Worm (Caenorhabditis elegans) whole organism, L2 larva: ENCODE data around the gene C39B5.2.

ENCODE experiments used
- R02D3.7 ChIP-seq: fragments of 150-350 bp; optimal IDR thresholded peaks from 2 replicates; lab custom pipeline; 2014; ENCODE audit warnings: missing biosample characterization, missing genetic modification characterization
- dmd-4 ChIP-seq: sonication (generic microtip); optimal IDR thresholded peaks from 2 replicates; lab custom pipeline; 2017; ENCODE audit warnings: missing biosample characterization, missing genetic modification characterization
- elt-3 ChIP-seq: sonication (generic microtip); optimal IDR thresholded peaks from 2 replicates; lab custom pipeline; 2017; ENCODE audit warnings: missing biosample characterization, missing genetic modification characterization
- fos-1 ChIP-seq: fragments of 150-350 bp; optimal IDR thresholded peaks from 2 replicates; lab custom pipeline; 2014; ENCODE audit warnings: missing biosample characterization, missing genetic modification characterization
- lin-11 ChIP-seq: fragments of 150-350 bp; sonication (generic microtip); optimal IDR thresholded peaks from 2 replicates; lab custom pipeline; 2014; ENCODE audit warnings: missing biosample characterization, missing genetic modification characterization, inconsistent platforms, mixed read lengths
- lin-13 ChIP-seq: fragments of 150-350 bp; optimal IDR thresholded peaks from 2 replicates; lab custom pipeline; 2014; ENCODE audit warnings: missing biosample characterization, missing genetic modification reagents, missing genetic modification characterization
- nhr-12 ChIP-seq: fragments of 150-350 bp; optimal IDR thresholded peaks from 2 replicates; lab custom pipeline; 2014; ENCODE audit warnings: missing biosample characterization, missing genetic modification characterization
- nhr-23 ChIP-seq: fragments of 150-350 bp; optimal IDR thresholded peaks from 2 replicates; lab custom pipeline; 2014; ENCODE audit warnings: missing biosample characterization, missing genetic modification reagents, missing genetic modification characterization
- nhr-6 ChIP-seq: fragments of 150-350 bp; optimal IDR thresholded peaks from 2 replicates; lab custom pipeline; 2014; ENCODE audit warnings: missing biosample characterization, missing genetic modification characterization
- nhr-77 ChIP-seq: fragments of 150-350 bp; optimal IDR thresholded peaks from 2 replicates; lab custom pipeline; 2014; ENCODE audit warnings: missing biosample characterization, missing genetic modification characterization
- peb-1 ChIP-seq: fragments of 150-350 bp; optimal IDR thresholded peaks from 2 replicates; lab custom pipeline; 2014; ENCODE audit warnings: missing biosample characterization, missing genetic modification characterization
- snpc-4 ChIP-seq: fragments of 150-350 bp; optimal IDR thresholded peaks from 2 replicates; lab custom pipeline; 2014; ENCODE audit warnings: missing biosample characterization, missing genetic modification characterization
- unc-39 ChIP-seq: fragments of 150-350 bp; optimal IDR thresholded peaks from 2 replicates; lab custom pipeline; 2014; ENCODE audit warnings: missing biosample characterization, missing genetic modification characterization
- unc-55 ChIP-seq: fragments of 150-350 bp; sonication (generic microtip); optimal IDR thresholded peaks from 3 replicates; lab custom pipeline; 2014; ENCODE audit warnings: missing biosample characterization, missing genetic modification reagents, missing genetic modification characterization

DNA sequence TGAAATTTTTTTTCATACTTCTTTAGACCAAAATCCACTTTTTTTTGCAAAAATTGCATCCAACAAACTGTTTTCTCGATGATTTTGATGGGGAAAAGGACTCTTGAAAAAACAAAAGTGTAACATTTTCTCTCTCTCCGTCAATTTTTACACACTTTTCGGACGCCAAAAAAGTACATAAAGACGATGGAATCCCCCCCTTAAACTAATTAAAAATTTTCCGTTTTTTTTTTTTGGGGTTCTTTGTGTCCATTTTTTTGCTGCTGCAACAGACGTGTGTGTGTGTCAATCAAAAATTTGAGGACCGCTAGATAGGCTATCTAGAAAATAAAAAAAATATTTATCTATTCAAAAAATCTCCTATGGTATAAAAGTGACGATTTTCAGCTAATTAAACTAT lies 26.8 kb upstream of the C39B5.2 start, which contains the start of gene C39B5.5:
- TF ChIP-seq nhr-77 (tag; lab: Kevin White, UChicago) (no peak), R02D3.7 (tag; lab: Kevin White, UChicago) (no peak), dmd-4 (tag; lab: Kevin White, UChicago) (no peak), nhr-6 (tag; lab: Kevin White, UChicago) (no peak), lin-11 (tag; lab: Kevin White, UChicago) (no peak), fos-1 (no peak), snpc-4 (tag; lab: Kevin White, UChicago) (no peak), nhr-23 (tag; lab: Kevin White, UChicago) (no peak), peb-1 (tag; lab: Kevin White, UChicago) (no peak), unc-39 (tag; lab: Kevin White, UChicago) (no peak), lin-13 (no peak), unc-55 (GFP tag; lab: Kevin White, UChicago) (no peak), nhr-12 (tag; lab: Kevin White, UChicago) (no peak), elt-3 (no peak)
